Worm (Caenorhabditis elegans) whole organism, early embryonic: ENCODE measurements around the gene nos-2.

Source experiments
- ama-1 ChIP-seq: fragments of 150-350 bp; optimal IDR thresholded peaks from 2 replicates; lab custom pipeline; 2014
- flt-1 ChIP-seq: fragments of 200-800 bp; sonication (Bioruptor generic); IDR thresholded peaks from 2 replicates; pipeline ENCODE4 v1.3.6; 2022; ENCODE audit warnings: missing genetic modification characterization, missing compliant biosample characterization
- scrt-1 ChIP-seq: fragments of 200-800 bp; sonication (Bioruptor generic); IDR thresholded peaks from 2 replicates; pipeline ENCODE4 v1.3.6; 2022; ENCODE audit warnings: missing genetic modification characterization, missing compliant biosample characterization
- tra-4 ChIP-seq: sonication (generic microtip); optimal IDR thresholded peaks from 2 replicates; lab custom pipeline; 2017; ENCODE audit warnings: missing genetic modification characterization, missing compliant biosample characterization

- TF ChIP-seq ama-1 (lab: Kevin White, UChicago) (no peak), scrt-1 (GFP tag; lab: Robert Waterston, UW) (no peak), tra-4 (no peak), flt-1 (GFP tag; lab: Robert Waterston, UW) (no peak)
Observed at ce11 chrII:7024897-7025852, 40.2 kb upstream of the nos-2 start, which contains the start of gene znf-598.
